Worm (Caenorhabditis elegans): ENCODE results near the gene cox-18.

cox-18 gene

DNA sequence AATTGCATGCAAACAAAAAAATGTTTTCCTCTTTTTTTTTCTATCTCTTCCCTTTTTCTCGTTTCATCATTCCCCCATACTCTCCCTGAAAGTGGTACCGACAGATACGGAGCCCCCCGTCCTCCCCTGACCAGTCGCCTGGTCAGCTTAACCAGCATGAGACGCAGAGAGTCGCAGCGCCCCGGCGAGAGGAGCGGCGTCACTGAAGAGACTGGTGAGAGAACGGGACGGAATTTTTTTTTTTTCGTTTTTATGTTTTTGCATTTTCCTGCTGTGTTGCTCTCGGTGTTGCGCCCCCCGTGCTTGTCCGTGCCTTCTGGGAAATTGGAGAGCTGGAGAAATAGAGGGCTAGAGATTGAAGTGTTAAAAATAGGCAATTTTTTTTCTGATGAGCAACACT, 26.9 kb upstream of the cox-18 start (continued):
- TF ChIP-seq zfp-2 (tag; optimal IDR thresholded peaks at IDR 0.05) (no peak), F26F4.8 (GFP tag; conservative IDR thresholded peaks at IDR 0.05) (no peak), nhr-77 (tag; optimal IDR thresholded peaks at IDR 0.05) (peak; percentile 91), lir-3 (tag; optimal IDR thresholded peaks at IDR 0.05) (no peak), Y105C5A.15 (GFP tag; IDR thresholded peaks at IDR 0.05) (no peak), unc-39 (tag; optimal IDR thresholded peaks at IDR 0.05) (no peak), nhr-111 (GFP tag; optimal IDR thresholded peaks at IDR 0.05) (no peak), zip-11 (GFP tag; IDR thresholded peaks at IDR 0.05) (no peak), lin-39 (tag; optimal IDR thresholded peaks at IDR 0.05) (no peak), pqm-1 (tag; optimal IDR thresholded peaks at IDR 0.05) (peak; percentile 11), skn-1 (tag; optimal IDR thresholded peaks at IDR 0.05) (no peak), ceh-20 (GFP tag; IDR thresholded peaks at IDR 0.05) (peak; percentile 90), ztf-7 (tag; optimal IDR thresholded peaks at IDR 0.05) (no peak), daf-8 (GFP tag; IDR thresholded peaks at IDR 0.05) (no peak), nhr-25 (tag; optimal IDR thresholded peaks at IDR 0.05; ENCODE audit: borderline replicate concordance, insufficient read depth) (no peak), ceh-82 (tag; optimal IDR thresholded peaks at IDR 0.05) (no peak), daf-12 (tag; optimal IDR thresholded peaks at IDR 0.05) (no peak), duxl-1 (tag; optimal IDR thresholded peaks at IDR 0.05; ENCODE audit: poor library complexity) (peak; percentile 17), daf-19 (GFP tag; conservative IDR thresholded peaks at IDR 0.05) (no peak), nhr-102 (tag; optimal IDR thresholded peaks at IDR 0.05) (peak; percentile 81), ceh-28 (tag; optimal IDR thresholded peaks at IDR 0.05) (no peak), mep-1 (tag; optimal IDR thresholded peaks at IDR 0.05) (peak; percentile 84), dmd-6 (GFP tag; IDR thresholded peaks at IDR 0.05) (peak; percentile 86)

DNA sequence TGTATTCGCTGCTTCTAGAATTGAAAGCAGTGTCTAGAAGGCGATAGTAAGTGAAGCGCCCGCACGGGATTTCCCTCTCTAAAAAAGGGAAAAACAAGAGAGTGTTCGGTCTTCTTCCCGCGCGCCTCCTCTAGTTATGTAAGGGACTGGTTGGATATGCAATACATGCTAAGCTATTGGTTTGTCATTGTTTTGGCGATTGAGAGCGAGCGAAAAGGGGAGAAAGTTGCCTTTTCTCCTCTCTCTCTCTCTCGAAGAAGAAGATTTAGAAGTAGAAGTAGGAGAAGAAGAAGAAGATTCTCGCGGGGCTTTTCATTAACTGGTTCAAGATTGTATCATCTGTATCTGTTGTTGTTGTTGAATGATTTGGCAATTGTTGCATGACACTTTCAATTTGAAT, 23.2 kb upstream of the cox-18 start:
- TF ChIP-seq dmd-8 (GFP tag; IDR thresholded peaks at IDR 0.05) (no peak), set-16 (GFP tag; IDR thresholded peaks at IDR 0.05) (no peak), mdt-29 (GFP tag; IDR thresholded peaks at IDR 0.05) (no peak)

DNA sequence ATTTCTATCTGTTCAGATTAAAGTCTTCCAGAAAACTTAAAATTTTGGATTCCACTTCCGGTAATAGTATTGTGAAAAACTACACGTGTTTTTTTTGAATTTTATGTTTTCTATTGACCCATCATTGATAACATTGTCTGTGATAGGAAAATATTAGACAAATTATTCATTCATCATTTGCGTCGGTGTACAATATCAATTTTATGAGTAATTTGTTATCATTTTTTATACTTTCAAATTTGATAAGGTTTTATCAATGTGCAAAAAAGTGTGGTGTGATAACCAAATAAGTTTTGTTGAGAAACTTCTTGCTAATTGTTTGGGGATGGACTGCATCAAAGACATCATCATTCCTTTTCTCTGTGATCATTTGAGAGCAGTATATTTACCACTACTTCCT, 21.8 kb upstream of the cox-18 start:
- no peak for TF ChIP-seq Y5F2A.4 (GFP tag; optimal IDR thresholded peaks at IDR 0.05)
- no peak for TF ChIP-seq lin-15B (tag; optimal IDR thresholded peaks at IDR 0.05)
- TF ChIP-seq madf-9 (GFP tag; conservative IDR thresholded peaks at IDR 0.05), result no peak
- no peak for TF ChIP-seq lir-3 (tag; optimal IDR thresholded peaks at IDR 0.05)
- TF ChIP-seq unc-39 (tag; optimal IDR thresholded peaks at IDR 0.05), result no peak
- no peak for TF ChIP-seq T26A8.4 (GFP tag; IDR thresholded peaks at IDR 0.05)
- TF ChIP-seq nhr-48 (tag; optimal IDR thresholded peaks at IDR 0.05), result no peak
- no peak for TF ChIP-seq mes-2 (tag; optimal IDR thresholded peaks at IDR 0.05; ENCODE audit: poor library complexity, severe bottlenecking)
- TF ChIP-seq nhr-102 (tag; optimal IDR thresholded peaks at IDR 0.05), result no peak
- no peak for TF ChIP-seq mxl-2 (GFP tag; conservative IDR thresholded peaks at IDR 0.05)
- TF ChIP-seq zip-11 (GFP tag; IDR thresholded peaks at IDR 0.05), result no peak
- no peak for TF ChIP-seq ceh-82 (tag; optimal IDR thresholded peaks at IDR 0.05)
- TF ChIP-seq nhr-42 (GFP tag; IDR thresholded peaks at IDR 0.05), result no peak
- peak; percentile 76 for TF ChIP-seq pqm-1 (tag; optimal IDR thresholded peaks at IDR 0.05)
- no peak for TF ChIP-seq hmg-1.1 (GFP tag; IDR thresholded peaks at IDR 0.05)
- TF ChIP-seq egl-27 (tag; optimal IDR thresholded peaks at IDR 0.05), result no peak
- no peak for TF ChIP-seq mdl-1 (tag; optimal IDR thresholded peaks at IDR 0.05)
- TF ChIP-seq ceh-20 (GFP tag; IDR thresholded peaks at IDR 0.05), result no peak
- peak; percentile 10 for TF ChIP-seq hlh-11 (tag; optimal IDR thresholded peaks at IDR 0.05)
- no peak for TF ChIP-seq lin-13 (GFP tag; optimal IDR thresholded peaks at IDR 0.05)
- TF ChIP-seq nhr-77 (tag; optimal IDR thresholded peaks at IDR 0.05), result peak; percentile 65
- TF ChIP-seq zfp-3 (GFP tag; conservative IDR thresholded peaks at IDR 0.05), result no peak
- TF ChIP-seq ceh-44 (GFP tag; IDR thresholded peaks at IDR 0.05), result no peak
- no peak for TF ChIP-seq aha-1 (tag)
- TF ChIP-seq nhr-6 (tag; optimal IDR thresholded peaks at IDR 0.05), result peak; percentile 53
- no peak for TF ChIP-seq pha-4 (GFP tag; IDR thresholded peaks at IDR 0.05)
- no peak for TF ChIP-seq pha-4 (tag; optimal IDR thresholded peaks at IDR 0.05)
- TF ChIP-seq ztf-7 (tag; optimal IDR thresholded peaks at IDR 0.05), result no peak
- TF ChIP-seq dve-1 (tag; optimal IDR thresholded peaks at IDR 0.05; ENCODE audit: insufficient read depth), result peak; percentile 12
- TF ChIP-seq nhr-28 (tag; optimal IDR thresholded peaks at IDR 0.05), result peak; percentile 71
- no peak for TF ChIP-seq fos-1 (tag; optimal IDR thresholded peaks at IDR 0.05)
- TF ChIP-seq saeg-2 (GFP tag; IDR thresholded peaks at IDR 0.05), result no peak
